Worm (Caenorhabditis elegans) whole organism, L1 larva: ENCODE results near the gene unc-78.

Experiments
- C16A3.4 ChIP-seq: fragments of 150-350 bp; optimal IDR thresholded peaks from 2 replicates; lab custom pipeline; 2014; ENCODE audit warnings: missing biosample characterization, missing genetic modification characterization
- F16B12.6 ChIP-seq: fragments of 150-350 bp; optimal IDR thresholded peaks from 2 replicates; lab custom pipeline; 2014; ENCODE audit warnings: missing biosample characterization, missing genetic modification characterization
- Y116A8C.19 ChIP-seq: sonication (generic microtip); optimal IDR thresholded peaks from 2 replicates; lab custom pipeline; 2016; ENCODE audit warnings: missing compliant biosample characterization, missing genetic modification characterization, borderline replicate concordance
- aha-1 ChIP-seq: fragments of 150-350 bp; optimal IDR thresholded peaks from 2 replicates; lab custom pipeline; 2014; ENCODE audit warnings: missing biosample characterization, missing genetic modification characterization
- alr-1 ChIP-seq: fragments of 200-800 bp; sonication (Bioruptor generic); optimal IDR thresholded peaks from 2 replicates; lab custom pipeline; 2018; ENCODE audit warnings: borderline replicate concordance, mild to moderate bottlenecking, missing genetic modification characterization, missing compliant biosample characterization
- ama-1 ChIP-seq: fragments of 150-350 bp; optimal IDR thresholded peaks from 2 replicates; lab custom pipeline; 2014
- ceh-63 ChIP-seq: fragments of 200-800 bp; sonication (Bioruptor generic); optimal IDR thresholded peaks from 2 replicates; lab custom pipeline; 2018; ENCODE audit warnings: mild to moderate bottlenecking, missing genetic modification characterization, missing compliant biosample characterization
- ceh-8 ChIP-seq: fragments of 200-800 bp; sonication (Bioruptor generic); optimal IDR thresholded peaks from 2 replicates; lab custom pipeline; 2018; ENCODE audit warnings: mild to moderate bottlenecking, missing genetic modification characterization, moderate library complexity, missing compliant biosample characterization
- ceh-82 ChIP-seq, 3 experiments: fragments of 150-350 bp in 1 of 3; sonication (generic microtip) in 2 of 3; optimal IDR thresholded peaks; 2 replicates each; lab custom pipeline; 2014 to 2017; ENCODE audit warnings: missing biosample characterization in 3 of 3, missing genetic modification characterization in 3 of 3
- efl-3 ChIP-seq: fragments of 200-800 bp; sonication (Bioruptor generic); optimal IDR thresholded peaks from 2 replicates; lab custom pipeline; 2018; ENCODE audit warnings: mild to moderate bottlenecking, missing genetic modification characterization, missing compliant biosample characterization
- egl-13 ChIP-seq: sonication (generic microtip); optimal IDR thresholded peaks from 2 replicates; lab custom pipeline; 2016; ENCODE audit warnings: missing genotype, missing genetic modification reagents, missing genetic modification characterization, missing compliant biosample characterization
- egl-27 ChIP-seq, 2 experiments: fragments of 150-350 bp in 1 of 2; sonication (generic microtip); optimal IDR thresholded peaks; 3 replicates each; lab custom pipeline; 2017 to 2018; ENCODE audit warnings: missing biosample characterization in 2 of 2, missing genetic modification characterization in 2 of 2, missing genetic modification reagents in 2 of 2
- elt-3 ChIP-seq, 6 experiments: fragments of 150-350 bp in 1 of 6; sonication (generic microtip); optimal IDR thresholded peaks; 2 replicates each; lab custom pipeline; 2017 to 2018; ENCODE audit warnings: missing biosample characterization in 6 of 6, missing genetic modification characterization in 6 of 6, inconsistent platforms in 1 of 6
- ets-5 ChIP-seq: fragments of 200-800 bp; sonication (Bioruptor generic); IDR thresholded peaks from 2 replicates; pipeline ENCODE4 v1.3.6; 2022; ENCODE audit warnings: missing genetic modification characterization, missing compliant biosample characterization
- fkh-10 ChIP-seq: sonication (generic microtip); optimal IDR thresholded peaks from 2 replicates; lab custom pipeline; 2017; ENCODE audit warnings: missing biosample characterization, missing genetic modification reagents, missing genetic modification characterization
- fkh-4 ChIP-seq: sonication (generic microtip); optimal IDR thresholded peaks from 2 replicates; lab custom pipeline; 2016; ENCODE audit warnings: missing compliant biosample characterization, missing genetic modification characterization, borderline replicate concordance
- fkh-8 ChIP-seq: sonication (generic microtip); optimal IDR thresholded peaks from 2 replicates; lab custom pipeline; 2016; ENCODE audit warnings: mild to moderate bottlenecking, missing genetic modification characterization, missing compliant biosample characterization
- hlh-17 ChIP-seq: fragments of 200-800 bp; sonication (Bioruptor generic); optimal IDR thresholded peaks from 2 replicates; lab custom pipeline; 2018; ENCODE audit warnings: missing genetic modification characterization, mild to moderate bottlenecking, missing compliant biosample characterization, moderate library complexity, borderline replicate concordance
- jun-1 ChIP-seq: fragments of 150-350 bp; optimal IDR thresholded peaks from 2 replicates; lab custom pipeline; 2014; ENCODE audit warnings: missing biosample characterization, missing genetic modification reagents, missing genetic modification characterization
- lin-14 ChIP-seq: fragments of 200-800 bp; sonication (Bioruptor generic); optimal IDR thresholded peaks from 2 replicates; lab custom pipeline; 2018; ENCODE audit warnings: mild to moderate bottlenecking, missing genetic modification characterization, moderate library complexity, missing compliant biosample characterization
- lin-15B ChIP-seq: fragments of 150-350 bp; sonication (generic microtip); optimal IDR thresholded peaks from 3 replicates; lab custom pipeline; 2014; ENCODE audit warnings: missing biosample characterization, missing genetic modification characterization
- lsy-2 ChIP-seq, 2 experiments: fragments of 150-350 bp; optimal IDR thresholded peaks; 2 replicates each; lab custom pipeline; 2014; ENCODE audit warnings: missing biosample characterization in 2 of 2, missing genetic modification characterization in 2 of 2
- mab-9 ChIP-seq: fragments of 200-800 bp; sonication (Bioruptor generic); IDR thresholded peaks from 2 replicates; pipeline ENCODE4 v1.3.6; 2022; ENCODE audit warnings: missing genetic modification reagents, missing genetic modification characterization, missing compliant biosample characterization
- mef-2 ChIP-seq: fragments of 150-350 bp; optimal IDR thresholded peaks from 2 replicates; lab custom pipeline; 2014; ENCODE audit warnings: missing biosample characterization, missing genetic modification characterization
- mep-1 ChIP-seq: fragments of 150-350 bp; optimal IDR thresholded peaks from 2 replicates; lab custom pipeline; 2014; ENCODE audit warnings: missing biosample characterization, missing genetic modification characterization
- nhr-11 ChIP-seq: fragments of 150-350 bp; optimal IDR thresholded peaks from 2 replicates; lab custom pipeline; 2014; ENCODE audit warnings: missing biosample characterization, missing genetic modification characterization
- nhr-19 ChIP-seq: fragments of 200-800 bp; sonication (Bioruptor generic); conservative IDR thresholded peaks from 2 replicates; pipeline ENCODE4 v1.3.6; 2022; ENCODE audit warnings: missing genetic modification characterization, missing compliant biosample characterization
- nhr-237 ChIP-seq: fragments of 150-350 bp; optimal IDR thresholded peaks from 2 replicates; lab custom pipeline; 2014; ENCODE audit warnings: missing biosample characterization, missing genetic modification characterization
- nhr-28 ChIP-seq: fragments of 150-350 bp; optimal IDR thresholded peaks from 2 replicates; lab custom pipeline; 2014; ENCODE audit warnings: missing biosample characterization, missing genetic modification characterization
- nhr-85 ChIP-seq: sonication (generic microtip); peaks from one replicate; lab custom pipeline; 2016; ENCODE audit warnings: missing genetic modification characterization, inconsistent platforms, missing compliant biosample characterization
- pag-3 ChIP-seq: sonication (generic microtip); optimal IDR thresholded peaks from 2 replicates; lab custom pipeline; 2017; ENCODE audit warnings: missing genetic modification characterization, mild to moderate bottlenecking, missing compliant biosample characterization, antibody characterized with exemption, borderline replicate concordance; ENCODE audit not compliant: insufficient read depth
- pax-3 ChIP-seq: fragments of 200-800 bp; sonication (Bioruptor generic); optimal IDR thresholded peaks from 2 replicates; lab custom pipeline; 2018; ENCODE audit warnings: mild to moderate bottlenecking, missing genetic modification characterization, moderate library complexity, missing compliant biosample characterization
- skn-1 ChIP-seq: fragments of 150-350 bp; optimal IDR thresholded peaks from 2 replicates; lab custom pipeline; 2014; ENCODE audit warnings: missing biosample characterization, missing genetic modification characterization
- snpc-4 ChIP-seq: fragments of 150-350 bp; optimal IDR thresholded peaks from 2 replicates; lab custom pipeline; 2014; ENCODE audit warnings: missing biosample characterization, missing genetic modification characterization
- snu-23 ChIP-seq: sonication (generic microtip); optimal IDR thresholded peaks from 2 replicates; lab custom pipeline; 2016; ENCODE audit warnings: missing genetic modification characterization, missing compliant biosample characterization
- sup-37 ChIP-seq: fragments of 200-800 bp; sonication (Bioruptor generic); optimal IDR thresholded peaks from 2 replicates; lab custom pipeline; 2018; ENCODE audit warnings: mild to moderate bottlenecking, missing genetic modification characterization, missing compliant biosample characterization
- swsn-7 ChIP-seq: sonication (generic microtip); optimal IDR thresholded peaks from 2 replicates; lab custom pipeline; 2016; ENCODE audit warnings: missing genetic modification characterization, missing compliant biosample characterization
- tbx-2 ChIP-seq: sonication (generic microtip); optimal IDR thresholded peaks from 2 replicates; lab custom pipeline; 2016; ENCODE audit warnings: missing genetic modification characterization, missing compliant biosample characterization
- tlp-1 ChIP-seq: fragments of 150-350 bp; optimal IDR thresholded peaks from 2 replicates; lab custom pipeline; 2014; ENCODE audit warnings: missing biosample characterization, missing genetic modification characterization
- vab-15 ChIP-seq: sonication (generic microtip); optimal IDR thresholded peaks from 2 replicates; lab custom pipeline; 2017; ENCODE audit warnings: missing genotype, mild to moderate bottlenecking, missing genetic modification characterization, missing compliant biosample characterization
- xbp-1 ChIP-seq: sonication (generic microtip); optimal IDR thresholded peaks from 2 replicates; lab custom pipeline; 2016; ENCODE audit warnings: missing genetic modification characterization, missing compliant biosample characterization
- zip-4 ChIP-seq: fragments of 200-800 bp; sonication (Bioruptor generic); optimal IDR thresholded peaks from 2 replicates; lab custom pipeline; 2018; ENCODE audit warnings: mild to moderate bottlenecking, missing genetic modification characterization, moderate library complexity, missing compliant biosample characterization
- ztf-11 ChIP-seq, 2 experiments: sonication (generic microtip); optimal IDR thresholded peaks; 2 replicates each; lab custom pipeline; 2016 to 2017; ENCODE audit warnings: missing genetic modification characterization in 2 of 2, missing biosample characterization in 1 of 2, missing compliant biosample characterization in 1 of 2

The unc-78 gene

ce11 chrX:3371264-3371663 lies 40.2 kb downstream of the unc-78 start (continued):
- TF ChIP-seq efl-3 (GFP tag; lab: Kevin White, UChicago) (no peak), aha-1 (tag; lab: Kevin White, UChicago) (no peak), nhr-28 (tag; lab: Kevin White, UChicago) (no peak), ztf-11 (tag; optimal IDR thresholded peaks at IDR 0.05; lab: Kevin White, UChicago) (no peak), sup-37 (GFP tag; lab: Kevin White, UChicago) (no peak), tbx-2 (tag; lab: Kevin White, UChicago) (peak; percentile 71), nhr-11 (no peak), snpc-4 (peak; percentile 14), ceh-63 (no peak), ceh-82 (tag; optimal IDR thresholded peaks at IDR 0.05; lab: Kevin White, UChicago) (peak; percentile 36 to 75 (median 65)), mab-9 (0 out of 2 replicates have a peak, but pooled peaks have one; percentile 45), lin-15B (no peak), jun-1 (tag; lab: Kevin White, UChicago) (peak; percentile 69), ceh-8 (GFP tag; lab: Kevin White, UChicago) (peak; percentile 43), fkh-8 (tag; lab: Kevin White, UChicago) (peak; percentile 68), Y116A8C.19 (tag; lab: Kevin White, UChicago) (no peak), fkh-10 (peak; percentile 53), C16A3.4 (tag; lab: Kevin White, UChicago) (peak; percentile 77), fkh-4 (tag; lab: Kevin White, UChicago) (no peak), mep-1 (peak; percentile 64), lsy-2 (tag; optimal IDR thresholded peaks at IDR 0.05; lab: Kevin White, UChicago) (peak; percentile 30 to 67), lin-14 (peak; percentile 80), elt-3 (tag; optimal IDR thresholded peaks at IDR 0.05; lab: Kevin White, UChicago) (peak in 2 of 6 experiments; percentile 18 to 49), alr-1 (tag; lab: Kevin White, UChicago) (no peak), pag-3 (no peak), vab-15 (peak; percentile 12), xbp-1 (peak; percentile 59), ama-1 (lab: Kevin White, UChicago) (no peak), nhr-85 (tag; lab: Kevin White, UChicago) (peak; percentile 66), nhr-19 (GFP tag; lab: Robert Waterston, UW) (peak; percentile 77), egl-13 (tag; lab: Kevin White, UChicago) (peak; percentile 27), zip-4 (peak; percentile 26), snu-23 (GFP tag; lab: Kevin White, UChicago) (peak; percentile 83), ets-5 (no peak), F16B12.6 (tag; lab: Kevin White, UChicago) (no peak), nhr-237 (tag; lab: Kevin White, UChicago) (peak; percentile 37), tlp-1 (tag; lab: Kevin White, UChicago) (no peak), egl-27 (tag; optimal IDR thresholded peaks at IDR 0.05; lab: Kevin White, UChicago) (no peak)

- TF ChIP-seq pag-3 (no peak), skn-1 (no peak), jun-1 (tag; lab: Kevin White, UChicago) (no peak), pax-3 (no peak), mef-2 (tag; lab: Kevin White, UChicago) (no peak), hlh-17 (GFP tag; lab: Kevin White, UChicago) (no peak), swsn-7 (tag; lab: Kevin White, UChicago) (no peak), C16A3.4 (tag; lab: Kevin White, UChicago) (no peak), tlp-1 (tag; lab: Kevin White, UChicago) (no peak)
Measured at ce11 chrX:3369442-3369841, 42.0 kb downstream of the unc-78 start.
